Worm (Caenorhabditis elegans): ENCODE data around the gene grl-19.

DNA sequence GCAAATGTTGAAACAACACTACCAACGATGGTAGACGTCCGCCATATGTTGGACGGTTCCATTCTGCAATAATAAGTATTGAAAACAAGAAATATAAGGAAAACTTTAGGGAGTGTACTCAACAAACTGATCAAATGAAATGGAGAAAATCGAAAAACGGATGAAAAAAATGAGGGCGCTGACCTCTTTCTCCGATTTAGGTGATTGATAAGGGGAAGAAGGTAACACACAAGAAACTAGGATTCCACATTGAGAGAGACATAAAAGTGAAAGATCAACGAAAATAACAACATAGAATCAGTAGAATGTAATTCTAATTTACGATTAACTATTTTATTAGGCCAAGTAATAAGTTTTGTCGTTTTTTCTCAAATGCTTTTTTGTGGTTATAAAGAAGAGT, 6.8 kb upstream of the grl-19 start, which contains the start of gene dpy-9:
- TF ChIP-seq hlh-30 (tag; optimal IDR thresholded peaks at IDR 0.05; ENCODE audit: insufficient read depth) (no peak), T20F7.1 (GFP tag; optimal IDR thresholded peaks at IDR 0.05) (no peak), daf-16 (GFP tag; optimal IDR thresholded peaks at IDR 0.05) (no peak), daf-16 (tag; optimal IDR thresholded peaks at IDR 0.05) (no peak), nhr-77 (tag; optimal IDR thresholded peaks at IDR 0.05) (no peak), lsy-2 (tag; optimal IDR thresholded peaks at IDR 0.05) (no peak), dve-1 (tag; optimal IDR thresholded peaks at IDR 0.05; ENCODE audit: insufficient read depth) (no peak), nhr-111 (GFP tag; optimal IDR thresholded peaks at IDR 0.05) (no peak), nhr-25 (tag; optimal IDR thresholded peaks at IDR 0.05; ENCODE audit: borderline replicate concordance, insufficient read depth) (no peak), unc-39 (tag; optimal IDR thresholded peaks at IDR 0.05) (no peak)
